Worm (Caenorhabditis elegans) whole organism, L1 larva: Measurements from ENCODE around the gene T04B8.5.

ENCODE experiments used
- ama-1 ChIP-seq: fragments of 150-350 bp; optimal IDR thresholded peaks from 2 replicates; lab custom pipeline; 2014
- blmp-1 ChIP-seq: fragments of 150-350 bp; optimal IDR thresholded peaks from 2 replicates; lab custom pipeline; 2014; ENCODE audit warnings: missing biosample characterization, missing genetic modification characterization
- ceh-82 ChIP-seq, 3 experiments: fragments of 150-350 bp in 1 of 3; sonication (generic microtip) in 2 of 3; optimal IDR thresholded peaks; 2 replicates each; lab custom pipeline; 2014 to 2017; ENCODE audit warnings: missing biosample characterization in 3 of 3, missing genetic modification characterization in 3 of 3
- grh-1 ChIP-seq: fragments of 200-800 bp; sonication (Bioruptor generic); IDR thresholded peaks from 2 replicates; pipeline ENCODE4 v1.3.6; 2022; ENCODE audit warnings: missing genetic modification reagents, missing genetic modification characterization, missing compliant biosample characterization
- jun-1 ChIP-seq: fragments of 150-350 bp; optimal IDR thresholded peaks from 2 replicates; lab custom pipeline; 2014; ENCODE audit warnings: missing biosample characterization, missing genetic modification reagents, missing genetic modification characterization
- lin-39 ChIP-seq: fragments of 150-350 bp; optimal IDR thresholded peaks from 2 replicates; lab custom pipeline; 2014; ENCODE audit warnings: missing biosample characterization, missing genetic modification reagents, missing genetic modification characterization
- nhr-12 ChIP-seq: sonication (generic microtip); optimal IDR thresholded peaks from 2 replicates; lab custom pipeline; 2017; ENCODE audit warnings: missing biosample characterization, missing genetic modification characterization
- nhr-28 ChIP-seq: fragments of 150-350 bp; optimal IDR thresholded peaks from 2 replicates; lab custom pipeline; 2014; ENCODE audit warnings: missing biosample characterization, missing genetic modification characterization
- nhr-85 ChIP-seq: sonication (generic microtip); peaks from one replicate; lab custom pipeline; 2016; ENCODE audit warnings: missing genetic modification characterization, inconsistent platforms, missing compliant biosample characterization
- swsn-7 ChIP-seq: sonication (generic microtip); optimal IDR thresholded peaks from 2 replicates; lab custom pipeline; 2016; ENCODE audit warnings: missing genetic modification characterization, missing compliant biosample characterization
- unc-62 ChIP-seq: fragments of 150-350 bp; optimal IDR thresholded peaks from 2 replicates; lab custom pipeline; 2014; ENCODE audit warnings: missing biosample characterization, missing genetic modification reagents, missing genetic modification characterization
- vab-15 ChIP-seq: sonication (generic microtip); optimal IDR thresholded peaks from 2 replicates; lab custom pipeline; 2017; ENCODE audit warnings: missing genotype, mild to moderate bottlenecking, missing genetic modification characterization, missing compliant biosample characterization

- TF ChIP-seq unc-62 (GFP tag; lab: Kevin White, UChicago) (no peak), swsn-7 (tag; lab: Kevin White, UChicago) (no peak), ceh-82 (tag; optimal IDR thresholded peaks at IDR 0.05; lab: Kevin White, UChicago) (no peak), jun-1 (tag; lab: Kevin White, UChicago) (no peak), vab-15 (no peak), blmp-1 (tag; lab: Kevin White, UChicago) (no peak), ama-1 (lab: Kevin White, UChicago) (no peak), nhr-12 (tag; lab: Kevin White, UChicago) (no peak), grh-1 (GFP tag; lab: Robert Waterston, UW) (no peak), lin-39 (no peak), nhr-85 (tag; lab: Kevin White, UChicago) (peak; percentile 8), nhr-28 (tag; lab: Kevin White, UChicago) (no peak)
Observed at ce11 chrII:577632-578031, 46.7 kb downstream of the T04B8.5 start, which contains the start of gene W08F4.7.
